Fruit fly (Drosophila melanogaster) S2 (cell line): Measurements from ENCODE around the gene sicily.

Experiments used
- CG8478 ChIP-seq: fragments of >200 bp; optimal IDR thresholded peaks from 2 replicates; lab custom pipeline; 2018
- CTCF ChIP-seq, 2 experiments: fragments of >200 bp; optimal IDR thresholded peaks; 2 replicates each; lab custom pipeline; 2018

- no peak for TF ChIP-seq CG8478 (lab: Kevin White, UChicago)
- no peak for TF ChIP-seq CTCF (optimal IDR thresholded peaks at IDR 0.05; lab: Kevin White, UChicago)
These were observed 16.2 kb upstream of the sicily start for dm6 chrX:11875146-11875830.
